Worm (Caenorhabditis elegans): ENCODE measurements around the gene bath-37.

The bath-37 gene

ce11 chrIV:12086498-12086897, 17.8 kb downstream of the bath-37 start:
- peak; percentile 26 to 59 for TF ChIP-seq lsy-2 (tag; optimal IDR thresholded peaks at IDR 0.05)
- TF ChIP-seq nhr-129 (tag; optimal IDR thresholded peaks at IDR 0.05), result peak; percentile 95
- TF ChIP-seq sem-4 (tag; optimal IDR thresholded peaks at IDR 0.05), result peak; percentile 53
- TF ChIP-seq aly-2 (tag; optimal IDR thresholded peaks at IDR 0.05), result no peak
- peak; percentile 49 for TF ChIP-seq egl-27 (tag; optimal IDR thresholded peaks at IDR 0.05)
- peak; percentile 70 for TF ChIP-seq gmeb-1 (tag; optimal IDR thresholded peaks at IDR 0.05)
- TF ChIP-seq mdl-1 (tag; optimal IDR thresholded peaks at IDR 0.05), result peak in 1 of 2 experiments; percentile 57
- TF ChIP-seq ztf-11 (tag; optimal IDR thresholded peaks at IDR 0.05), result no peak
- TF ChIP-seq ceh-16 (tag; optimal IDR thresholded peaks at IDR 0.05), result peak; percentile 79
- TF ChIP-seq nhr-21 (tag; optimal IDR thresholded peaks at IDR 0.05), result peak; percentile 52
- TF ChIP-seq alr-1 (tag; optimal IDR thresholded peaks at IDR 0.05), result no peak
- TF ChIP-seq skn-1 (tag; optimal IDR thresholded peaks at IDR 0.05), result no peak
- no peak for TF ChIP-seq peb-1 (tag; optimal IDR thresholded peaks at IDR 0.05)
- TF ChIP-seq nhr-77 (tag; optimal IDR thresholded peaks at IDR 0.05), result peak; percentile 30
- peak; percentile 36 for TF ChIP-seq zag-1 (tag; optimal IDR thresholded peaks at IDR 0.05)
- TF ChIP-seq ceh-82 (tag; optimal IDR thresholded peaks at IDR 0.05), result peak; percentile 37
- no peak for TF ChIP-seq ztf-1 (GFP tag; conservative IDR thresholded peaks at IDR 0.05)
- TF ChIP-seq nhr-25 (tag; optimal IDR thresholded peaks at IDR 0.05), result peak; percentile 50
- peak; percentile 75 for TF ChIP-seq Y55F3AM.14 (GFP tag; optimal IDR thresholded peaks at IDR 0.05)
- peak; percentile 76 for TF ChIP-seq sma-3 (GFP tag; optimal IDR thresholded peaks at IDR 0.05)
- peak; percentile 62 for TF ChIP-seq lin-13 (GFP tag; optimal IDR thresholded peaks at IDR 0.05)
- peak; percentile 64 for TF ChIP-seq C34F6.9 (tag; optimal IDR thresholded peaks at IDR 0.05)
- no peak for TF ChIP-seq snpc-4 (tag; optimal IDR thresholded peaks at IDR 0.05)
- TF ChIP-seq lin-11 (tag; optimal IDR thresholded peaks at IDR 0.05), result peak; percentile 10
- peak; percentile 55 for TF ChIP-seq blmp-1 (tag; optimal IDR thresholded peaks at IDR 0.05; ENCODE audit: insufficient read depth)
- TF ChIP-seq R02D3.7 (tag; optimal IDR thresholded peaks at IDR 0.05), result no peak
- TF ChIP-seq mab-5 (tag; optimal IDR thresholded peaks at IDR 0.05), result no peak
- peak; percentile 51 for TF ChIP-seq fos-1 (tag; optimal IDR thresholded peaks at IDR 0.05)
- peak; percentile 77 for TF ChIP-seq crh-2 (tag; optimal IDR thresholded peaks at IDR 0.05)
- peak; percentile 76 for TF ChIP-seq F13H6.1 (tag; optimal IDR thresholded peaks at IDR 0.05)
- TF ChIP-seq sma-9 (GFP tag; optimal IDR thresholded peaks at IDR 0.05), result peak; percentile 67
- TF ChIP-seq sma-9 (tag; optimal IDR thresholded peaks at IDR 0.05), result no peak

ce11 chrIV:12088898-12089297, 20.2 kb downstream of the bath-37 start:
- TF ChIP-seq lin-13 (GFP tag; optimal IDR thresholded peaks at IDR 0.05) (peak; percentile 15), C34F6.9 (tag; optimal IDR thresholded peaks at IDR 0.05) (peak; percentile 61), crh-2 (tag; optimal IDR thresholded peaks at IDR 0.05) (peak; percentile 80), blmp-1 (tag; optimal IDR thresholded peaks at IDR 0.05; ENCODE audit: insufficient read depth) (peak; percentile 65), F13H6.1 (tag; optimal IDR thresholded peaks at IDR 0.05) (no peak), nhr-10 (tag; optimal IDR thresholded peaks at IDR 0.05) (no peak), lsy-2 (tag; optimal IDR thresholded peaks at IDR 0.05) (peak in 1 of 2 experiments; percentile 48), Y55F3AM.14 (GFP tag; optimal IDR thresholded peaks at IDR 0.05) (peak; percentile 0), egl-27 (tag; optimal IDR thresholded peaks at IDR 0.05) (no peak), nhr-129 (tag; optimal IDR thresholded peaks at IDR 0.05) (peak; percentile 94), sem-4 (tag; optimal IDR thresholded peaks at IDR 0.05) (peak; percentile 13), nhr-25 (tag; optimal IDR thresholded peaks at IDR 0.05) (peak; percentile 32), unc-55 (GFP tag; optimal IDR thresholded peaks at IDR 0.05) (peak; percentile 75)

- no peak for TF ChIP-seq elt-3 (tag; optimal IDR thresholded peaks at IDR 0.05)
- no peak for TF ChIP-seq ztf-4 (tag; optimal IDR thresholded peaks at IDR 0.05)
- no peak for TF ChIP-seq zag-1 (tag; optimal IDR thresholded peaks at IDR 0.05)
- no peak for TF ChIP-seq lsy-2 (tag; optimal IDR thresholded peaks at IDR 0.05)
- TF ChIP-seq lin-11 (tag; optimal IDR thresholded peaks at IDR 0.05), result no peak
- TF ChIP-seq elt-1 (tag; optimal IDR thresholded peaks at IDR 0.05), result no peak
- no peak for TF ChIP-seq fos-1 (tag; optimal IDR thresholded peaks at IDR 0.05)
- TF ChIP-seq nhr-77 (tag; optimal IDR thresholded peaks at IDR 0.05), result no peak
- TF ChIP-seq snpc-4 (tag; optimal IDR thresholded peaks at IDR 0.05), result no peak
- TF ChIP-seq ZK546.5 (tag; optimal IDR thresholded peaks at IDR 0.05), result no peak
- TF ChIP-seq C34F6.9 (tag; optimal IDR thresholded peaks at IDR 0.05), result no peak
- TF ChIP-seq gmeb-1 (tag; optimal IDR thresholded peaks at IDR 0.05), result no peak
- TF ChIP-seq nhr-129 (tag; optimal IDR thresholded peaks at IDR 0.05), result no peak
- no peak for TF ChIP-seq sma-3 (GFP tag; optimal IDR thresholded peaks at IDR 0.05)
- TF ChIP-seq mbf-1 (tag; optimal IDR thresholded peaks at IDR 0.05), result no peak
- no peak for TF ChIP-seq nhr-25 (tag; optimal IDR thresholded peaks at IDR 0.05)
- no peak for TF ChIP-seq lin-13 (GFP tag; optimal IDR thresholded peaks at IDR 0.05)
- no peak for TF ChIP-seq aly-2 (tag; optimal IDR thresholded peaks at IDR 0.05)
- no peak for TF ChIP-seq mab-5 (tag; optimal IDR thresholded peaks at IDR 0.05)
Measured at ce11 chrIV:12089551-12089950, 20.9 kb downstream of the bath-37 start, which contains the start of gene F11A10.6. F11A10.6 (minus strand) TSS chrIV:12089651.
